Fruit fly (Drosophila melanogaster) whole organism, prepupa: ENCODE measurements around the gene CG15169.

Source experiments
- Blimp-1 ChIP-seq: fragments of 200-800 bp; sonication (Bioruptor generic); optimal IDR thresholded peaks from 3 replicates; lab custom pipeline; 2017; ENCODE audit warnings: missing biosample characterization, missing genetic modification characterization, mild to moderate bottlenecking, moderate library complexity, missing genetic modification reagents
- CG6792 ChIP-seq: fragments of 200-800 bp; sonication (Bioruptor generic); optimal IDR thresholded peaks from 3 replicates; lab custom pipeline; 2016; ENCODE audit warnings: missing biosample characterization, missing genetic modification characterization
- CG6854 ChIP-seq: fragments of 200-800 bp; sonication (Bioruptor generic); optimal IDR thresholded peaks from 2 replicates; lab custom pipeline; 2017; ENCODE audit warnings: missing biosample characterization, mild to moderate bottlenecking, missing genetic modification characterization
- Met ChIP-seq: fragments of 200-800 bp; sonication (Bioruptor generic); optimal IDR thresholded peaks from 3 replicates; lab custom pipeline; 2016; ENCODE audit warnings: missing biosample characterization, missing genetic modification characterization
- esn ChIP-seq: fragments of 200-800 bp; sonication (Bioruptor generic); optimal IDR thresholded peaks from 2 replicates; lab custom pipeline; 2016; ENCODE audit warnings: missing biosample characterization, mild to moderate bottlenecking, missing genetic modification characterization, moderate library complexity
- svp ChIP-seq: fragments of 200-800 bp; sonication (Bioruptor generic); peaks from one replicate; lab custom pipeline; 2016; ENCODE audit warnings: missing biosample characterization, missing genetic modification characterization

DNA sequence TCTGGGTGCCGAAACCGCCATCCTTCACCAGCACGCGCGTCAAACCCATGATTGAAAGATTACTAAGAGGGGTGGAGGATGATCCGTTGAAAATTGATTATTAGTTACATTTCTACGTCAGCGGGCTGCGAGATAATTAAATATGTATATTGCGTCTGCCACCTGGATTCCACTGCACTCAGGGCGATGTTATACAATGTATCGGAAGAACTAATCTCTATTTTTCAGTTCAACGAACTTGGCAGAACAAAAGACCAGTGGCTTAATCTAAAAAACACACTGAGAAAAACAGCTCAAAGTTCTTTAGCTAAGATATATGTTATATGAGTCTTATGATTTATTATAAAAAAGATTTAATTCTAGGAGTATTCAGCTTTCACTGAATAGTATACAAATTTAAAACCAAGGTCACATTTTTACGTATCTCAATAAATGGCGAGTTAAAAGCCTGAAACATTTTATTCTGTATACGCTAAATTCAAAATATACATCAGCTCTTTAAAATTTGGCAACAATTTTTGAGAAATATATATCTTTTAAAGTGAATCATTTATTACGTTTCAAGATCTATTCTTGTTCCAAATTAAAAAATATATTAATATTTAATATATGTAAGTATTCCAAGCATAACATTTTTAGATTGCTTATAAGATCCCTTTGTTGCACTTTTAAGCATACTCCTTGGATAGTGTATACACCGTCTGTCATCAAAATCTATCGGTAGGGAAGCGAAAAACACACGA is 37.1 kb upstream of the CG15169 start:
- TF ChIP-seq CG6792 (GFP tag; lab: Kevin White, UChicago) = no peak
- no peak for TF ChIP-seq svp (GFP tag; lab: Kevin White, UChicago)
- no peak for TF ChIP-seq CG6854 (GFP tag; lab: Kevin White, UChicago)
- TF ChIP-seq esn = peak; percentile 35
- TF ChIP-seq Blimp-1 = no peak
- peak; percentile 17 for TF ChIP-seq Met (GFP tag; lab: Kevin White, UChicago)
